Worm (Caenorhabditis elegans) whole organism, L1 larva: ENCODE data around the gene F45D3.1.
A peak's percentile ranks its signal among the peaks of the same experiment; 100 is the strongest.

Experiments used
- C04F5.9 ChIP-seq: sonication (generic microtip); optimal IDR thresholded peaks from 2 replicates; lab custom pipeline; 2016; ENCODE audit warnings: missing genetic modification characterization, missing compliant biosample characterization
- C16A3.4 ChIP-seq: fragments of 150-350 bp; optimal IDR thresholded peaks from 2 replicates; lab custom pipeline; 2014; ENCODE audit warnings: missing biosample characterization, missing genetic modification characterization
- C34B4.2 ChIP-seq: sonication (generic microtip); optimal IDR thresholded peaks from 2 replicates; lab custom pipeline; 2017; ENCODE audit warnings: mild to moderate bottlenecking, missing genetic modification characterization, missing compliant biosample characterization
- F16B12.6 ChIP-seq: fragments of 150-350 bp; optimal IDR thresholded peaks from 2 replicates; lab custom pipeline; 2014; ENCODE audit warnings: missing biosample characterization, missing genetic modification characterization
- Y116A8C.19 ChIP-seq: sonication (generic microtip); optimal IDR thresholded peaks from 2 replicates; lab custom pipeline; 2016; ENCODE audit warnings: missing compliant biosample characterization, missing genetic modification characterization, borderline replicate concordance
- alr-1 ChIP-seq: fragments of 200-800 bp; sonication (Bioruptor generic); optimal IDR thresholded peaks from 2 replicates; lab custom pipeline; 2018; ENCODE audit warnings: borderline replicate concordance, mild to moderate bottlenecking, missing genetic modification characterization, missing compliant biosample characterization
- aly-2 ChIP-seq: fragments of 150-350 bp; optimal IDR thresholded peaks from 2 replicates; lab custom pipeline; 2014; ENCODE audit warnings: missing biosample characterization, missing genetic modification characterization
- ama-1 ChIP-seq: fragments of 150-350 bp; optimal IDR thresholded peaks from 2 replicates; lab custom pipeline; 2014
- blmp-1 ChIP-seq: fragments of 150-350 bp; optimal IDR thresholded peaks from 2 replicates; lab custom pipeline; 2014; ENCODE audit warnings: missing biosample characterization, missing genetic modification characterization
- ceh-63 ChIP-seq: fragments of 200-800 bp; sonication (Bioruptor generic); optimal IDR thresholded peaks from 2 replicates; lab custom pipeline; 2018; ENCODE audit warnings: mild to moderate bottlenecking, missing genetic modification characterization, missing compliant biosample characterization
- ceh-8 ChIP-seq: fragments of 200-800 bp; sonication (Bioruptor generic); optimal IDR thresholded peaks from 2 replicates; lab custom pipeline; 2018; ENCODE audit warnings: mild to moderate bottlenecking, missing genetic modification characterization, moderate library complexity, missing compliant biosample characterization
- ceh-90 ChIP-seq: sonication (generic microtip); optimal IDR thresholded peaks from 2 replicates; lab custom pipeline; 2016; ENCODE audit warnings: missing genetic modification characterization, missing compliant biosample characterization
- ces-1 ChIP-seq: fragments of 150-350 bp; optimal IDR thresholded peaks from 2 replicates; lab custom pipeline; 2014; ENCODE audit warnings: missing biosample characterization, missing genetic modification reagents, missing genetic modification characterization
- dpl-1 ChIP-seq, 3 experiments: fragments of 150-350 bp in 2 of 3; sonication (generic microtip) in 1 of 3; optimal IDR thresholded peaks; 2 replicates each; lab custom pipeline; 2014 to 2017; ENCODE audit warnings: missing biosample characterization in 3 of 3, missing genetic modification characterization in 3 of 3, missing genetic modification reagents in 3 of 3
- efl-3 ChIP-seq: fragments of 200-800 bp; sonication (Bioruptor generic); optimal IDR thresholded peaks from 2 replicates; lab custom pipeline; 2018; ENCODE audit warnings: mild to moderate bottlenecking, missing genetic modification characterization, missing compliant biosample characterization
- egl-13 ChIP-seq: sonication (generic microtip); optimal IDR thresholded peaks from 2 replicates; lab custom pipeline; 2016; ENCODE audit warnings: missing genotype, missing genetic modification reagents, missing genetic modification characterization, missing compliant biosample characterization
- egl-27 ChIP-seq, 2 experiments: fragments of 150-350 bp in 1 of 2; sonication (generic microtip); optimal IDR thresholded peaks; 3 replicates each; lab custom pipeline; 2017 to 2018; ENCODE audit warnings: missing biosample characterization in 2 of 2, missing genetic modification characterization in 2 of 2, missing genetic modification reagents in 2 of 2
- elt-3 ChIP-seq, 6 experiments: fragments of 150-350 bp in 1 of 6; sonication (generic microtip); optimal IDR thresholded peaks; 2 replicates each; lab custom pipeline; 2017 to 2018; ENCODE audit warnings: missing biosample characterization in 6 of 6, missing genetic modification characterization in 6 of 6, inconsistent platforms in 1 of 6
- ets-5 ChIP-seq: fragments of 200-800 bp; sonication (Bioruptor generic); IDR thresholded peaks from 2 replicates; pipeline ENCODE4 v1.3.6; 2022; ENCODE audit warnings: missing genetic modification characterization, missing compliant biosample characterization
- fkh-10 ChIP-seq: sonication (generic microtip); optimal IDR thresholded peaks from 2 replicates; lab custom pipeline; 2017; ENCODE audit warnings: missing biosample characterization, missing genetic modification reagents, missing genetic modification characterization
- fkh-4 ChIP-seq: sonication (generic microtip); optimal IDR thresholded peaks from 2 replicates; lab custom pipeline; 2016; ENCODE audit warnings: missing compliant biosample characterization, missing genetic modification characterization, borderline replicate concordance
- fkh-8 ChIP-seq: sonication (generic microtip); optimal IDR thresholded peaks from 2 replicates; lab custom pipeline; 2016; ENCODE audit warnings: mild to moderate bottlenecking, missing genetic modification characterization, missing compliant biosample characterization
- hlh-4 ChIP-seq: sonication (generic microtip); optimal IDR thresholded peaks from 2 replicates; lab custom pipeline; 2016; ENCODE audit warnings: mild to moderate bottlenecking, missing genetic modification characterization, missing compliant biosample characterization
- irx-1 ChIP-seq: sonication (generic microtip); optimal IDR thresholded peaks from 2 replicates; lab custom pipeline; 2016; ENCODE audit warnings: missing genetic modification characterization, missing compliant biosample characterization
- lin-14 ChIP-seq: fragments of 200-800 bp; sonication (Bioruptor generic); optimal IDR thresholded peaks from 2 replicates; lab custom pipeline; 2018; ENCODE audit warnings: mild to moderate bottlenecking, missing genetic modification characterization, moderate library complexity, missing compliant biosample characterization
- lin-15B ChIP-seq: fragments of 150-350 bp; sonication (generic microtip); optimal IDR thresholded peaks from 3 replicates; lab custom pipeline; 2014; ENCODE audit warnings: missing biosample characterization, missing genetic modification characterization
- lir-3 ChIP-seq: sonication (generic microtip); optimal IDR thresholded peaks from 2 replicates; lab custom pipeline; 2016; ENCODE audit warnings: mild to moderate bottlenecking, missing genetic modification characterization, moderate library complexity, missing compliant biosample characterization; ENCODE audit not compliant: poor library complexity
- lsy-2 ChIP-seq, 2 experiments: fragments of 150-350 bp; optimal IDR thresholded peaks; 2 replicates each; lab custom pipeline; 2014; ENCODE audit warnings: missing biosample characterization in 2 of 2, missing genetic modification characterization in 2 of 2
- mef-2 ChIP-seq: fragments of 150-350 bp; optimal IDR thresholded peaks from 2 replicates; lab custom pipeline; 2014; ENCODE audit warnings: missing biosample characterization, missing genetic modification characterization
- mep-1 ChIP-seq: fragments of 150-350 bp; optimal IDR thresholded peaks from 2 replicates; lab custom pipeline; 2014; ENCODE audit warnings: missing biosample characterization, missing genetic modification characterization
- nhr-11 ChIP-seq: fragments of 150-350 bp; optimal IDR thresholded peaks from 2 replicates; lab custom pipeline; 2014; ENCODE audit warnings: missing biosample characterization, missing genetic modification characterization
- nhr-12 ChIP-seq: sonication (generic microtip); optimal IDR thresholded peaks from 2 replicates; lab custom pipeline; 2017; ENCODE audit warnings: missing biosample characterization, missing genetic modification characterization
- nhr-237 ChIP-seq: fragments of 150-350 bp; optimal IDR thresholded peaks from 2 replicates; lab custom pipeline; 2014; ENCODE audit warnings: missing biosample characterization, missing genetic modification characterization
- nhr-28 ChIP-seq: fragments of 150-350 bp; optimal IDR thresholded peaks from 2 replicates; lab custom pipeline; 2014; ENCODE audit warnings: missing biosample characterization, missing genetic modification characterization
- nhr-71 ChIP-seq: sonication (generic microtip); optimal IDR thresholded peaks from 2 replicates; lab custom pipeline; 2016; ENCODE audit warnings: mild to moderate bottlenecking, missing genetic modification characterization, moderate library complexity, missing compliant biosample characterization
- nhr-77 ChIP-seq: fragments of 150-350 bp; optimal IDR thresholded peaks from 2 replicates; lab custom pipeline; 2014; ENCODE audit warnings: missing biosample characterization, missing genetic modification characterization
- snpc-4 ChIP-seq: fragments of 150-350 bp; optimal IDR thresholded peaks from 2 replicates; lab custom pipeline; 2014; ENCODE audit warnings: missing biosample characterization, missing genetic modification characterization
- snu-23 ChIP-seq: sonication (generic microtip); optimal IDR thresholded peaks from 2 replicates; lab custom pipeline; 2016; ENCODE audit warnings: missing genetic modification characterization, missing compliant biosample characterization
- sptf-1 ChIP-seq: fragments of 150-350 bp; optimal IDR thresholded peaks from 2 replicates; lab custom pipeline; 2014; ENCODE audit warnings: missing biosample characterization, missing genetic modification characterization
- swsn-7 ChIP-seq: sonication (generic microtip); optimal IDR thresholded peaks from 2 replicates; lab custom pipeline; 2016; ENCODE audit warnings: missing genetic modification characterization, missing compliant biosample characterization
- tlp-1 ChIP-seq: fragments of 150-350 bp; optimal IDR thresholded peaks from 2 replicates; lab custom pipeline; 2014; ENCODE audit warnings: missing biosample characterization, missing genetic modification characterization
- unc-62 ChIP-seq: fragments of 150-350 bp; optimal IDR thresholded peaks from 2 replicates; lab custom pipeline; 2014; ENCODE audit warnings: missing biosample characterization, missing genetic modification reagents, missing genetic modification characterization
- unc-86 ChIP-seq: sonication (generic microtip); optimal IDR thresholded peaks from 2 replicates; lab custom pipeline; 2016; ENCODE audit warnings: missing genetic modification characterization, missing compliant biosample characterization
- unc-98 ChIP-seq: fragments of 200-800 bp; sonication (Bioruptor generic); IDR thresholded peaks from 2 replicates; pipeline ENCODE4 v1.3.6; 2022; ENCODE audit warnings: missing genetic modification characterization, missing compliant biosample characterization
- zip-4 ChIP-seq: fragments of 200-800 bp; sonication (Bioruptor generic); optimal IDR thresholded peaks from 2 replicates; lab custom pipeline; 2018; ENCODE audit warnings: mild to moderate bottlenecking, missing genetic modification characterization, moderate library complexity, missing compliant biosample characterization
- ztf-11 ChIP-seq, 2 experiments: sonication (generic microtip); optimal IDR thresholded peaks; 2 replicates each; lab custom pipeline; 2016 to 2017; ENCODE audit warnings: missing genetic modification characterization in 2 of 2, missing biosample characterization in 1 of 2, missing compliant biosample characterization in 1 of 2
- ztf-4 ChIP-seq: fragments of 150-350 bp; optimal IDR thresholded peaks from 2 replicates; lab custom pipeline; 2014; ENCODE audit warnings: missing biosample characterization, missing genetic modification characterization

The F45D3.1 gene

DNA sequence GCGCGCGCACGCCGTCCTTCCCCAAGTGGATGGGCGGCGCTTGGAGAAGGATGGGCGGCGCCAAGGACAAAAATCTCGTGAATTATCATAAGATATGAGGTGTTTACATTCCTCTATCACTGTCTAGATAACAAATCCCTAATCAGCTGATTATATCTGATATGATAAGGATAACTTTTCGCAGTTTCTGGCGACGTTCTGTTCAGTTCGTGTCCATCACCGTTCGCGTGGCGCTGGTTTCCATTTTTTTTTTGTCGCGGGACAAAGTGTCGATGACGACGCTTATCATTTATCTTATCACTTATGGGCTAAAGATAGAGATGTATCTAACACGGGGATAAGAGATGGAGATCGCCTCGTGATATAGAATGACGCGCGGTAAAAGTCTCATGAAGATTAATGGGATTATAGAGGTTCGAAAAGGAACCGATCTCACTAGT is 26.4 kb downstream of the F45D3.1 start (continued):
- no peak for TF ChIP-seq lir-3 (tag; lab: Kevin White, UChicago)
- TF ChIP-seq snpc-4 (tag; lab: Kevin White, UChicago), result no peak
- TF ChIP-seq egl-27 (tag; optimal IDR thresholded peaks at IDR 0.05; lab: Kevin White, UChicago), result no peak
- no peak for TF ChIP-seq mef-2
- TF ChIP-seq snu-23, result peak; percentile 40
- TF ChIP-seq swsn-7 (tag; lab: Kevin White, UChicago), result no peak
- TF ChIP-seq zip-4 (GFP tag; lab: Kevin White, UChicago), result no peak
- no peak for TF ChIP-seq egl-13 (tag; lab: Kevin White, UChicago)
- no peak for TF ChIP-seq alr-1 (tag; lab: Kevin White, UChicago)
- no peak for TF ChIP-seq fkh-10 (GFP tag; lab: Kevin White, UChicago)
- TF ChIP-seq nhr-237, result no peak
- peak; percentile 64 for TF ChIP-seq nhr-71 (tag; lab: Kevin White, UChicago)
- TF ChIP-seq fkh-4 (tag; lab: Kevin White, UChicago), result no peak
- TF ChIP-seq nhr-28 (tag; lab: Kevin White, UChicago), result no peak
- TF ChIP-seq tlp-1 (tag; lab: Kevin White, UChicago), result no peak
- TF ChIP-seq irx-1 (tag; lab: Kevin White, UChicago), result no peak
- TF ChIP-seq ama-1 (lab: Kevin White, UChicago), result no peak
- TF ChIP-seq efl-3, result no peak
- TF ChIP-seq ceh-8 (GFP tag; lab: Kevin White, UChicago), result no peak
- no peak for TF ChIP-seq ceh-90
- TF ChIP-seq lsy-2 (tag; optimal IDR thresholded peaks at IDR 0.05; lab: Kevin White, UChicago), result no peak
- no peak for TF ChIP-seq dpl-1 (GFP tag; optimal IDR thresholded peaks at IDR 0.05; lab: Kevin White, UChicago)
- no peak for TF ChIP-seq nhr-12
- no peak for TF ChIP-seq unc-62 (GFP tag; lab: Kevin White, UChicago)
- TF ChIP-seq unc-98, result no peak
- no peak for TF ChIP-seq F16B12.6 (tag; lab: Kevin White, UChicago)
- no peak for TF ChIP-seq Y116A8C.19 (tag; lab: Kevin White, UChicago)
- peak; percentile 14 for TF ChIP-seq fkh-8
- TF ChIP-seq ets-5 (GFP tag; lab: Robert Waterston, UW), result no peak
- TF ChIP-seq ztf-11 (tag; optimal IDR thresholded peaks at IDR 0.05; lab: Kevin White, UChicago), result no peak
- peak; percentile 64 for TF ChIP-seq lin-14 (GFP tag; lab: Kevin White, UChicago)
- no peak for TF ChIP-seq C04F5.9 (tag; lab: Kevin White, UChicago)
- no peak for TF ChIP-seq nhr-11 (tag; lab: Kevin White, UChicago)
- TF ChIP-seq C16A3.4 (tag; lab: Kevin White, UChicago), result no peak
- TF ChIP-seq elt-3 (tag; optimal IDR thresholded peaks at IDR 0.05; lab: Kevin White, UChicago), result peak in 5 of 6 experiments; percentile 51 to 98 (median 60)
- no peak for TF ChIP-seq C34B4.2
- TF ChIP-seq blmp-1 (tag; lab: Kevin White, UChicago), result peak; percentile 59
- TF ChIP-seq ceh-63 (GFP tag; lab: Kevin White, UChicago), result no peak
- no peak for TF ChIP-seq sptf-1
- no peak for TF ChIP-seq nhr-77
- TF ChIP-seq ztf-4 (tag; lab: Kevin White, UChicago), result no peak
- no peak for TF ChIP-seq ces-1 (GFP tag; lab: Kevin White, UChicago)
- no peak for TF ChIP-seq aly-2 (tag; lab: Kevin White, UChicago)
- TF ChIP-seq hlh-4, result no peak
- no peak for TF ChIP-seq mep-1
- TF ChIP-seq unc-86, result no peak
- TF ChIP-seq lin-15B, result no peak
